Fruit fly (Drosophila melanogaster) whole organism, adult: Measurements from ENCODE around the gene Pfrx.

Source experiments
- CG11617 ChIP-seq: fragments of 200-800 bp; sonication (Bioruptor generic); optimal IDR thresholded peaks from 2 replicates; lab custom pipeline; 2017; ENCODE audit warnings: mild to moderate bottlenecking, missing biosample characterization, missing genetic modification reagents, missing genetic modification characterization
- CG12768 ChIP-seq: fragments of 200-800 bp; sonication (Bioruptor generic); optimal IDR thresholded peaks from 2 replicates; lab custom pipeline; 2017; ENCODE audit warnings: missing biosample characterization, missing genetic modification characterization, mild to moderate bottlenecking, moderate library complexity, missing genetic modification reagents
- CG33017 ChIP-seq: fragments of 200-800 bp; sonication (Bioruptor generic); optimal IDR thresholded peaks from 2 replicates; lab custom pipeline; 2018; ENCODE audit warnings: missing biosample characterization, mild to moderate bottlenecking, missing genetic modification characterization, moderate library complexity
- CG7045 ChIP-seq: fragments of 200-800 bp; sonication (Bioruptor generic); optimal IDR thresholded peaks from 2 replicates; lab custom pipeline; 2017; ENCODE audit warnings: missing biosample characterization, mild to moderate bottlenecking, missing genetic modification characterization
- CG7101 ChIP-seq: fragments of 200-800 bp; sonication (Bioruptor generic); optimal IDR thresholded peaks from 2 replicates; lab custom pipeline; 2018; ENCODE audit warnings: missing biosample characterization, mild to moderate bottlenecking, missing genetic modification characterization, moderate library complexity
- Mnt ChIP-seq: fragments of 200-800 bp; sonication (Bioruptor generic); optimal IDR thresholded peaks from 2 replicates; lab custom pipeline; 2016; ENCODE audit warnings: missing biosample characterization, mild to moderate bottlenecking, missing genetic modification characterization
- bab1 ChIP-seq: fragments of 200-800 bp; sonication (Bioruptor generic); optimal IDR thresholded peaks from 3 replicates; lab custom pipeline; 2019; ENCODE audit warnings: missing biosample characterization, mild to moderate bottlenecking, missing genetic modification characterization, moderate library complexity
- cic ChIP-seq: fragments of 200-800 bp; sonication (Bioruptor generic); optimal IDR thresholded peaks from 2 replicates; lab custom pipeline; 2017; ENCODE audit warnings: missing biosample characterization, mild to moderate bottlenecking, missing genetic modification characterization, moderate library complexity
- kay ChIP-seq: fragments of 200-800 bp; sonication (Bioruptor generic); peaks from one replicate; lab custom pipeline; 2016; ENCODE audit warnings: missing biosample characterization, missing genetic modification characterization, borderline replicate concordance
- toe ChIP-seq: fragments of 200-800 bp; sonication (Bioruptor generic); optimal IDR thresholded peaks from 2 replicates; lab custom pipeline; 2016; ENCODE audit warnings: missing biosample characterization, missing genetic modification characterization

DNA sequence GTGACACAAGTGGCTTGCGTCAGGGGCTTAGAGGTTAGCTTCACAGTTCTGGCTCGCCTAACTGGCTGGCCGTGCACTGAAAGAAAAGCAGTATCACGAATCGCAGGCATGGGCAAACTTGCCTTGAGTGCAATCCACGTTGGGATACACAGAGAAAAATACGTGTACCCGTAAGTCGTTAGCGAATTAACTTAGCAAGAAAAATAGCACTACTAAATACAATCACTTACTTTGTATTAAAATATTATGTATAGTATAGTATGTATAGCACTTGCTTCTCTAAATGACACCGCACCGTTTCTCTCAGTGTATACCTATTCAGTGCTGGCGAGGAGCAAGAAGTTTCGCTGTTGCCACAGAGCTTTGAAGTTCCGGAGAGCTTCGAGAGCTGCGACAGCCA is 42.2 kb upstream of the Pfrx start:
- TF ChIP-seq CG12768 (GFP tag; lab: Kevin White, UChicago): no peak
- no peak for TF ChIP-seq CG7101 (tag; lab: Kevin White, UChicago)
- no peak for TF ChIP-seq CG11617
- no peak for TF ChIP-seq toe (GFP tag; lab: Kevin White, UChicago)
- no peak for TF ChIP-seq bab1 (GFP tag; lab: Kevin White, UChicago)
- TF ChIP-seq Mnt (GFP tag; lab: Kevin White, UChicago): no peak
- TF ChIP-seq CG7045: no peak
- no peak for TF ChIP-seq CG33017
- TF ChIP-seq kay (GFP tag; lab: Kevin White, UChicago): no peak
- no peak for TF ChIP-seq cic (GFP tag; lab: Kevin White, UChicago)
